Worm (Caenorhabditis elegans) whole organism, L4 larva: ENCODE measurements around the gene nstp-6.
A peak's percentile ranks its signal among the peaks of the same experiment; 100 is the strongest.

Experiments used
- D1046.2 ChIP-seq: fragments of 200-800 bp; sonication (Bioruptor generic); IDR thresholded peaks from 2 replicates; pipeline ENCODE4 v1.3.6; 2022; ENCODE audit warnings: missing genetic modification characterization, missing compliant biosample characterization
- F49E8.2 ChIP-seq: sonication (generic microtip); optimal IDR thresholded peaks from 2 replicates; lab custom pipeline; 2016; ENCODE audit warnings: missing compliant biosample characterization, mild to moderate bottlenecking, missing genetic modification characterization, borderline replicate concordance
- R02D3.7 ChIP-seq: fragments of 150-350 bp; sonication (generic microtip); optimal IDR thresholded peaks from 3 replicates; lab custom pipeline; 2014; ENCODE audit warnings: missing biosample characterization, missing genetic modification characterization
- Y75B8A.6 ChIP-seq: fragments of 200-800 bp; sonication (Bioruptor generic); IDR thresholded peaks from 2 replicates; pipeline ENCODE4 v1.3.6; 2022; ENCODE audit warnings: missing genetic modification reagents, missing genetic modification characterization, missing compliant biosample characterization
- ZK337.2 ChIP-seq: fragments of 200-800 bp; sonication (Bioruptor generic); IDR thresholded peaks from 2 replicates; pipeline ENCODE4 v1.3.6; 2022; ENCODE audit warnings: missing genetic modification reagents, missing genetic modification characterization, missing compliant biosample characterization
- ZK546.5 ChIP-seq, 2 experiments: sonication (generic microtip); optimal IDR thresholded peaks; 2 replicates each; lab custom pipeline; 2017; ENCODE audit warnings: missing biosample characterization in 2 of 2, missing genetic modification characterization in 2 of 2
- ceh-20 ChIP-seq: fragments of 200-800 bp; sonication (Bioruptor generic); IDR thresholded peaks from 2 replicates; pipeline ENCODE4 v1.3.6; 2022; ENCODE audit warnings: missing genetic modification reagents, missing genetic modification characterization, missing compliant biosample characterization
- ceh-28 ChIP-seq: fragments of 150-350 bp; optimal IDR thresholded peaks from 2 replicates; lab custom pipeline; 2014; ENCODE audit warnings: missing biosample characterization, missing genetic modification reagents, missing genetic modification characterization
- ceh-62 ChIP-seq: sonication (generic microtip); optimal IDR thresholded peaks from 2 replicates; lab custom pipeline; 2017; ENCODE audit warnings: missing biosample characterization, missing genetic modification characterization
- ces-1 ChIP-seq: fragments of 150-350 bp; sonication (generic microtip); optimal IDR thresholded peaks from 4 replicates; lab custom pipeline; 2014; ENCODE audit warnings: missing biosample characterization, missing genetic modification reagents, missing genetic modification characterization
- cey-2 ChIP-seq: sonication (generic microtip); optimal IDR thresholded peaks from 3 replicates; lab custom pipeline; 2017; ENCODE audit warnings: missing genetic modification characterization, mild to moderate bottlenecking, missing compliant biosample characterization, antibody characterized with exemption, borderline replicate concordance; ENCODE audit not compliant: insufficient read depth
- ctbp-1 ChIP-seq: fragments of 200-800 bp; sonication (Bioruptor generic); IDR thresholded peaks from 2 replicates; pipeline ENCODE4 v1.3.6; 2022; ENCODE audit warnings: missing genetic modification reagents, missing genetic modification characterization, missing compliant biosample characterization
- dmd-9 ChIP-seq: fragments of 200-800 bp; sonication (Bioruptor generic); IDR thresholded peaks from 2 replicates; pipeline ENCODE4 v1.3.6; 2022; ENCODE audit warnings: missing genetic modification reagents, missing genetic modification characterization, missing compliant biosample characterization
- duxl-1 ChIP-seq: sonication (generic microtip); optimal IDR thresholded peaks from 2 replicates; lab custom pipeline; 2016; ENCODE audit warnings: mild to moderate bottlenecking, missing genetic modification characterization, moderate library complexity, missing compliant biosample characterization; ENCODE audit not compliant: poor library complexity
- hif-1 ChIP-seq, 2 experiments: sonication (generic microtip); optimal IDR thresholded peaks; 2 replicates each; lab custom pipeline; 2016 to 2017; ENCODE audit warnings: missing compliant biosample characterization in 2 of 2, missing genetic modification characterization in 2 of 2, missing genetic modification reagents in 2 of 2, missing genotype in 2 of 2, mild to moderate bottlenecking in 1 of 2
- hmg-1.1 ChIP-seq: fragments of 200-800 bp; sonication (Bioruptor generic); IDR thresholded peaks from 2 replicates; pipeline ENCODE4 v1.3.6; 2022; ENCODE audit warnings: missing genetic modification reagents, missing genetic modification characterization, missing compliant biosample characterization
- lin-1 ChIP-seq: fragments of 200-800 bp; sonication (Bioruptor generic); IDR thresholded peaks from 2 replicates; pipeline ENCODE4 v1.3.6; 2022; ENCODE audit warnings: missing genetic modification reagents, missing genetic modification characterization, missing compliant biosample characterization
- lin-15B ChIP-seq: fragments of 150-350 bp; sonication (generic microtip); optimal IDR thresholded peaks from 3 replicates; lab custom pipeline; 2014; ENCODE audit warnings: missing biosample characterization, missing genetic modification characterization
- lin-38 ChIP-seq: fragments of 200-800 bp; sonication (Bioruptor generic); IDR thresholded peaks from 2 replicates; pipeline ENCODE4 v1.3.6; 2022; ENCODE audit warnings: missing genetic modification reagents, missing genetic modification characterization, missing compliant biosample characterization
- lsy-2 ChIP-seq, 2 experiments: fragments of 150-350 bp in 1 of 2; sonication (generic microtip) in 1 of 2; optimal IDR thresholded peaks; 2 replicates each; lab custom pipeline; 2014 to 2017; ENCODE audit warnings: missing biosample characterization in 2 of 2, missing genetic modification characterization in 2 of 2
- mdt-29 ChIP-seq: fragments of 200-800 bp; sonication (Bioruptor generic); IDR thresholded peaks from 2 replicates; pipeline ENCODE4 v1.3.6; 2022; ENCODE audit warnings: missing genetic modification reagents, missing genetic modification characterization, missing compliant biosample characterization
- mes-2 ChIP-seq: sonication (generic microtip); optimal IDR thresholded peaks from 2 replicates; lab custom pipeline; 2016; ENCODE audit warnings: missing genotype, mild to moderate bottlenecking, missing genetic modification characterization, missing compliant biosample characterization; ENCODE audit not compliant: poor library complexity, severe bottlenecking
- nhr-237 ChIP-seq: sonication (generic microtip); optimal IDR thresholded peaks from 2 replicates; lab custom pipeline; 2017; ENCODE audit warnings: missing biosample characterization, missing genetic modification characterization
- nhr-28 ChIP-seq: fragments of 150-350 bp; optimal IDR thresholded peaks from 2 replicates; lab custom pipeline; 2014; ENCODE audit warnings: missing biosample characterization, missing genetic modification characterization
- nhr-41 ChIP-seq: fragments of 200-800 bp; sonication (Bioruptor generic); IDR thresholded peaks from 2 replicates; pipeline ENCODE4 v1.3.6; 2022; ENCODE audit warnings: missing genetic modification reagents, missing genetic modification characterization, missing compliant biosample characterization
- pha-4 ChIP-seq, 2 experiments: fragments of 150-350 bp in 1 of 2; fragments of 200-800 bp in 1 of 2; sonication (Bioruptor generic) in 1 of 2; IDR thresholded peaks in 1 of 2; optimal IDR thresholded peaks in 1 of 2; 2 replicates each; pipeline versions ENCODE4 v1.3.6 to Lab custom; 2014 to 2022; ENCODE audit warnings: missing genetic modification characterization in 2 of 2, missing genetic modification reagents in 2 of 2, missing biosample characterization in 1 of 2, missing compliant biosample characterization in 1 of 2
- php-3 ChIP-seq: fragments of 200-800 bp; sonication (Bioruptor generic); IDR thresholded peaks from 2 replicates; pipeline ENCODE4 v1.3.6; 2022; ENCODE audit warnings: missing genetic modification reagents, missing genetic modification characterization, missing compliant biosample characterization
- rbr-2 ChIP-seq: sonication (generic microtip); optimal IDR thresholded peaks from 2 replicates; lab custom pipeline; 2016; ENCODE audit warnings: missing genotype, missing genetic modification characterization, missing compliant biosample characterization
- snpc-4 ChIP-seq: fragments of 150-350 bp; optimal IDR thresholded peaks from 2 replicates; lab custom pipeline; 2014; ENCODE audit warnings: missing biosample characterization, missing genetic modification characterization
- spr-3 ChIP-seq: fragments of 200-800 bp; sonication (Bioruptor generic); optimal IDR thresholded peaks from 2 replicates; lab custom pipeline; 2018; ENCODE audit warnings: mild to moderate bottlenecking, missing genetic modification characterization, missing compliant biosample characterization
- tag-97 ChIP-seq: fragments of 200-800 bp; sonication (Bioruptor generic); IDR thresholded peaks from 2 replicates; pipeline ENCODE4 v1.3.6; 2022; ENCODE audit warnings: missing genetic modification characterization, missing compliant biosample characterization
- unc-130 ChIP-seq: sonication (generic microtip); optimal IDR thresholded peaks from 2 replicates; lab custom pipeline; 2016; ENCODE audit warnings: missing genetic modification reagents, missing genetic modification characterization, missing compliant biosample characterization
- unc-39 ChIP-seq: sonication (generic microtip); optimal IDR thresholded peaks from 2 replicates; lab custom pipeline; 2017; ENCODE audit warnings: missing biosample characterization, missing genetic modification characterization
- unc-62 ChIP-seq, 3 experiments: fragments of 150-350 bp in 1 of 3; sonication (generic microtip); optimal IDR thresholded peaks in 2 of 3; peaks in 1 of 3; 1 replicate in 1 of 3; 2 replicates in 2 of 3; lab custom pipeline; 2014 to 2017; ENCODE audit warnings: missing biosample characterization in 3 of 3, missing genetic modification characterization in 3 of 3, missing genetic modification reagents in 3 of 3, missing genotype in 1 of 3
- zag-1 ChIP-seq: fragments of 150-350 bp; optimal IDR thresholded peaks from 2 replicates; lab custom pipeline; 2014; ENCODE audit warnings: missing biosample characterization, missing genetic modification characterization
- zfp-2 ChIP-seq: sonication (generic microtip); optimal IDR thresholded peaks from 2 replicates; lab custom pipeline; 2016; ENCODE audit warnings: mild to moderate bottlenecking, missing genetic modification characterization, missing compliant biosample characterization

The nstp-6 gene

DNA sequence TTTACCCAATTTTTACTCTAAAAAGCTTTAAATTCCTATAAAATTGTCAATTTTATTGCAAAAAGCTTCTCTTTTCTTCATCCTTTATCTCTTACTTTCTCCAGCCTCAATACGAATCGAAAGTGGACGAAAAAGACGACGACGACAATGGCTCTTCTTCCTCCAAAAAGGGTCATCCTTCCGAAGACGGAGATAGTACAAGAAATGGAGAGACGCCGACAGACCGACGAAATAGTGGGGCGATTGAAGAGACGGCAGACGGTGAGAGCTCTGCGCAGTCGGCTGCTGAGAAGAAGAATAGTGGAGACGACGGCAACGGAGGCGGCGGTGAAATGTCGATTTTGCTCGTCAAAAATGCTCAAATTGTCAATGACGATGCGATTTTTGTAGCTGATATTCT is 28.0 kb downstream of the nstp-6 start (continued):
- no peak for TF ChIP-seq nhr-28 (tag; lab: Kevin White, UChicago)
- TF ChIP-seq unc-39, result no peak
- peak in 1 of 2 experiments; percentile 49 for TF ChIP-seq lsy-2 (tag; optimal IDR thresholded peaks at IDR 0.05; lab: Kevin White, UChicago)
- peak; percentile 43 for TF ChIP-seq mes-2 (tag; lab: Kevin White, UChicago)
- no peak for TF ChIP-seq php-3 (GFP tag; lab: Robert Waterston, UW)
- TF ChIP-seq zag-1 (tag; lab: Kevin White, UChicago), result no peak
- no peak for TF ChIP-seq D1046.2 (GFP tag; lab: Robert Waterston, UW)
- peak; percentile 47 for TF ChIP-seq snpc-4 (tag; lab: Kevin White, UChicago)
- TF ChIP-seq lin-1 (GFP tag; lab: Robert Waterston, UW), result 0 out of 2 replicates have a peak, but pooled peaks have one; percentile 12
- TF ChIP-seq duxl-1 (tag; lab: Kevin White, UChicago), result no peak
- no peak for TF ChIP-seq tag-97 (GFP tag; lab: Robert Waterston, UW)
- TF ChIP-seq pha-4 (GFP tag; IDR thresholded peaks at IDR 0.05; lab: Robert Waterston, UW), result no peak
- TF ChIP-seq pha-4 (tag; optimal IDR thresholded peaks at IDR 0.05; lab: Kevin White, UChicago), result no peak
- no peak for TF ChIP-seq Y75B8A.6
- TF ChIP-seq ceh-62 (tag; lab: Kevin White, UChicago), result no peak
- TF ChIP-seq ZK546.5 (tag; optimal IDR thresholded peaks at IDR 0.05; lab: Kevin White, UChicago), result no peak
- TF ChIP-seq hif-1 (tag; optimal IDR thresholded peaks at IDR 0.05; lab: Kevin White, UChicago), result no peak
- TF ChIP-seq nhr-41 (GFP tag; lab: Robert Waterston, UW), result no peak
- TF ChIP-seq zfp-2, result no peak
- TF ChIP-seq unc-130, result no peak
- peak; percentile 72 for TF ChIP-seq hmg-1.1
- no peak for TF ChIP-seq spr-3 (GFP tag; lab: Kevin White, UChicago)
- TF ChIP-seq lin-38 (GFP tag; lab: Robert Waterston, UW), result no peak
- peak; percentile 36 for TF ChIP-seq rbr-2 (tag; lab: Kevin White, UChicago)
- no peak for TF ChIP-seq mdt-29
- TF ChIP-seq lin-15B (tag; lab: Kevin White, UChicago), result no peak
- no peak for TF ChIP-seq ces-1 (GFP tag; lab: Kevin White, UChicago)
- no peak for TF ChIP-seq ctbp-1 (GFP tag; lab: Robert Waterston, UW)
- no peak for TF ChIP-seq cey-2 (tag; lab: Kevin White, UChicago)
- no peak for TF ChIP-seq nhr-237 (tag; lab: Kevin White, UChicago)
- TF ChIP-seq ZK337.2, result no peak
- no peak for TF ChIP-seq F49E8.2 (tag; lab: Kevin White, UChicago)
- no peak for TF ChIP-seq R02D3.7 (tag; lab: Kevin White, UChicago)

DNA sequence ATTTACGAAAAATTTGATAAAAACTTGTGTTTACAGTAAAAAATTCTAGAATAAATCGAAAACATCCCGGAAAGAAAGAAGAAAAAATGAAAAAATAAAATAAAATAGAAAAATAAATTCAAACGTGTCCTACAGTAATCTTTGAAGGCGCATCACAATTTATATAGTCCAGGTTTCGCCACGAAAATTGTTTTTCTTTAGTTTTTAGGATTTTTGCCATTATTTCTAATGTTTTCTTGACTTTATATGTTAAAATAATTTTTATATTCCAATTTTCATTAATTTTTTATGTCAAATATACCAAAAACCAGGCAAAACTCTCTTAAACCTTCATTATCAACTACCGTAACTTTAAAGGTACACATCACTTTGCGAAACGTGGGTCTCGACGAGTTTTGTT is 29.8 kb downstream of the nstp-6 start:
- TF ChIP-seq ceh-20, result no peak
- TF ChIP-seq F49E8.2 (tag; lab: Kevin White, UChicago), result peak; percentile 3
- TF ChIP-seq lsy-2 (tag; optimal IDR thresholded peaks at IDR 0.05; lab: Kevin White, UChicago), result peak in 1 of 2 experiments; percentile 13

DNA sequence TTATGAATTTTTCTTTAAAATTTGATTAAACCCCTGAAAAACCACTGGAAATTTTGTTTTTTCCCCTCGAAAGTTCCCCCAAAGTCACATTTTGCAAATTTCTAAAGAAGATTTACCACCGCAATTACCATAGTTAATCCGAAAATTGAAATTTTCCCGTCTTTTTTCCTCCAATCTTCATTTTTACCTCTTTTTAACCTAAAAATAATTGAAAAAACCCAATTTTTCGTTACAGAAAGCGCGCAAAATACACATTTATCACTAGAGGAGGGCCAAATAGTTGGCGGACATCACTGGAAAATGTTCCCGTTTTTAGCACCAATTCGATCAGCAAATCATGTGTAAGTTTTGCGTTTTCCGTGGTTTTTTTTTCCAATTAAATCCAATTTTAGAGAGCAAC is 30.8 kb downstream of the nstp-6 start, which contains the start of gene unc-33:
TSS of gene unc-33 (plus strand) at position 301 of the 400 bp plus-strand sequence.
- peak in 1 of 2 experiments; percentile 11 for TF ChIP-seq unc-62 (GFP tag; optimal IDR thresholded peaks at IDR 0.05 in 1 of 2; lab: Kevin White, UChicago)
- TF ChIP-seq unc-62 (tag; optimal IDR thresholded peaks at IDR 0.05; lab: Kevin White, UChicago), result no peak
- no peak for TF ChIP-seq dmd-9
- no peak for TF ChIP-seq nhr-237 (tag; lab: Kevin White, UChicago)
- TF ChIP-seq mdt-29, result no peak
- TF ChIP-seq zfp-2, result no peak
- no peak for TF ChIP-seq ceh-28 (tag; lab: Kevin White, UChicago)
